Fruit fly (Drosophila melanogaster): ENCODE results near the gene Ras64B.

Gene Ras64B

DNA sequence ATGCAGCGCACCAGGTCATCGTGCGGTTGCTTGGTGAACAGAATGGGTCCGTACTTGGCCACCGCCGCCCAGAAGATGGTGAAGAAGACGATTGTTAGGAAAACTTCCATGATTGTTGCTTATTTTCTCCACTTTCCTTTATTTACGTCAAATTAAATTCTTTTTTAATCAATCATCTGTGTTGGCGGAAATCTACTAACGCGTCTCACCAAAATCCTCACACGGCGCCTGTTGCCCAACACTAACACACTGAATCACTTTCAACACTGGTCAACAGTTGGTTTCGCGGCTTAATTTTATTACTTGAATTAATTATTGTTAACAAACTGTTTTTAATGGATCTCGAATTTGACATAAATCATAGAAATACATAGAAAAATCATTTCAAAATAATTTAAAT is 47.8 kb downstream of the Ras64B start, which contains the start of gene VhaM9.7-c (continued):
- TF ChIP-seq Dfd (GFP tag; optimal IDR thresholded peaks at IDR 0.05), result no peak
- TF ChIP-seq CG10366 (GFP tag; IDR thresholded peaks at IDR 0.05), result no peak
- TF ChIP-seq Max (GFP tag; optimal IDR thresholded peaks at IDR 0.05), result peak; percentile 34
- TF ChIP-seq E2f1 (GFP tag; IDR thresholded peaks at IDR 0.05), result no peak
- peak; percentile 32 for TF ChIP-seq tin (GFP tag; optimal IDR thresholded peaks at IDR 0.05)
- no peak for TF ChIP-seq aop (GFP tag; IDR thresholded peaks at IDR 0.05)
- peak; percentile 2 for TF ChIP-seq Camta (GFP tag; optimal IDR thresholded peaks at IDR 0.05)
- no peak for TF ChIP-seq nerfin-2 (GFP tag; IDR thresholded peaks at IDR 0.05; ENCODE audit: partially characterized antibody)
- TF ChIP-seq Dad (GFP tag; optimal IDR thresholded peaks at IDR 0.05), result peak; percentile 32
- no peak for TF ChIP-seq MTF-1 (GFP tag; optimal IDR thresholded peaks at IDR 0.05; ENCODE audit: borderline replicate concordance)
- TF ChIP-seq Sry-β (GFP tag; optimal IDR thresholded peaks at IDR 0.05), result no peak
- TF ChIP-seq Elba2 (GFP tag; optimal IDR thresholded peaks at IDR 0.05), result no peak
- peak; percentile 25 for TF ChIP-seq her (GFP tag; optimal IDR thresholded peaks at IDR 0.05)
- TF ChIP-seq pita (GFP tag; optimal IDR thresholded peaks at IDR 0.05), result no peak
- TF ChIP-seq cas (GFP tag; IDR thresholded peaks at IDR 0.05), result no peak
- no peak for TF ChIP-seq CG7745 (tag; optimal IDR thresholded peaks at IDR 0.05)
- TF ChIP-seq CG34422 (GFP tag; IDR thresholded peaks at IDR 0.05), result peak; percentile 53; the same call in 1 of the 3 replicates
- TF ChIP-seq run (tag; optimal IDR thresholded peaks at IDR 0.05), result no peak
- TF ChIP-seq CG11723 (GFP tag; optimal IDR thresholded peaks at IDR 0.05), result no peak
- no peak for TF ChIP-seq CG7928 (GFP tag; optimal IDR thresholded peaks at IDR 0.05)
- no peak for TF ChIP-seq CG7372 (GFP tag; IDR thresholded peaks at IDR 0.05)
- TF ChIP-seq ems (GFP tag; optimal IDR thresholded peaks at IDR 0.05), result peak; percentile 10
- peak; percentile 68 for TF ChIP-seq sob (GFP tag; IDR thresholded peaks at IDR 0.05)
- no peak for TF ChIP-seq crol (GFP tag; IDR thresholded peaks at IDR 0.05)
- TF ChIP-seq Antp (GFP tag; optimal IDR thresholded peaks at IDR 0.05), result peak; percentile 33
- TF ChIP-seq mld (GFP tag; IDR thresholded peaks at IDR 0.05; ENCODE audit: partially characterized antibody), result no peak
- TF ChIP-seq vvl (GFP tag; IDR thresholded peaks at IDR 0.05), result peak; percentile 65
- 0 out of 3 replicates have a peak, but pooled peaks have one; percentile 29 for TF ChIP-seq Opbp (GFP tag; IDR thresholded peaks at IDR 0.05; ENCODE audit: partially characterized antibody)
- peak; percentile 3 for TF ChIP-seq kah (GFP tag; optimal IDR thresholded peaks at IDR 0.05)
- TF ChIP-seq sna (GFP tag; IDR thresholded peaks at IDR 0.05; ENCODE audit: partially characterized antibody), result no peak
- no peak for TF ChIP-seq peb (GFP tag; IDR thresholded peaks at IDR 0.05)
- TF ChIP-seq CkIIα-i1 (GFP tag; IDR thresholded peaks at IDR 0.05), result no peak
- no peak for TF ChIP-seq CG18476 (GFP tag; optimal IDR thresholded peaks at IDR 0.05)
- TF ChIP-seq Dip2 (GFP tag; IDR thresholded peaks at IDR 0.05), result no peak
- TF ChIP-seq Hmr (GFP tag; optimal IDR thresholded peaks at IDR 0.05), result peak; percentile 23
- TF ChIP-seq Hand (GFP tag; optimal IDR thresholded peaks at IDR 0.05), result no peak
- peak; percentile 96 for TF ChIP-seq Med (GFP tag)
- TF ChIP-seq gro (GFP tag; optimal IDR thresholded peaks at IDR 0.05), result peak; percentile 59
- TF ChIP-seq B-H2 (GFP tag; optimal IDR thresholded peaks at IDR 0.05), result peak; percentile 70
- no peak for TF ChIP-seq pfk (GFP tag; optimal IDR thresholded peaks at IDR 0.05)
- peak; percentile 28 for TF ChIP-seq CG12155 (GFP tag; optimal IDR thresholded peaks at IDR 0.05)
- TF ChIP-seq lilli (GFP tag; optimal IDR thresholded peaks at IDR 0.05), result peak; percentile 49
- no peak for TF ChIP-seq ATbp (GFP tag; optimal IDR thresholded peaks at IDR 0.05)
- no peak for TF ChIP-seq cato (GFP tag; optimal IDR thresholded peaks at IDR 0.05; ENCODE audit: borderline replicate concordance)
- TF ChIP-seq CG8478 (optimal IDR thresholded peaks at IDR 0.05), result no peak
- TF ChIP-seq zen (tag; optimal IDR thresholded peaks at IDR 0.05), result peak; percentile 37
- TF ChIP-seq chif (GFP tag; optimal IDR thresholded peaks at IDR 0.05), result no peak
- TF ChIP-seq dmrt99B (tag; optimal IDR thresholded peaks at IDR 0.05), result no peak
- peak; percentile 39 for TF ChIP-seq CG7987 (GFP tag; optimal IDR thresholded peaks at IDR 0.05)
- no peak for TF ChIP-seq br (optimal IDR thresholded peaks at IDR 0.05)
- peak; percentile 28 for TF ChIP-seq CG12744 (GFP tag; optimal IDR thresholded peaks at IDR 0.05)
- no peak for TF ChIP-seq CG33557 (GFP tag; optimal IDR thresholded peaks at IDR 0.05)

Measured in whole organism, embryonic.